Fruit fly (Drosophila melanogaster): ENCODE measurements around the gene CG15199.

dm6 chrX:11155808-11156589 is 14.4 kb upstream of the CG15199 start:
- no peak for TF ChIP-seq cyc (GFP tag; optimal IDR thresholded peaks at IDR 0.05)
- 0 out of 2 replicates have a peak, but pooled peaks have one; percentile 12 for TF ChIP-seq Gug (GFP tag; IDR thresholded peaks at IDR 0.05)
- no peak for TF ChIP-seq Hr4 (GFP tag; optimal IDR thresholded peaks at IDR 0.05)
- no peak for TF ChIP-seq Ets21C (GFP tag; optimal IDR thresholded peaks at IDR 0.05)
- no peak for TF ChIP-seq CG31627 (GFP tag; optimal IDR thresholded peaks at IDR 0.05)
- no peak for TF ChIP-seq Sox102F (GFP tag; optimal IDR thresholded peaks at IDR 0.05)
- peak; percentile 17 for TF ChIP-seq esn (GFP tag; optimal IDR thresholded peaks at IDR 0.05)
